Fruit fly (Drosophila melanogaster) S2 (cell line): ENCODE measurements around the gene Nmdar1.

Experiments used
- CG8478 ChIP-seq: fragments of >200 bp; optimal IDR thresholded peaks from 2 replicates; lab custom pipeline; 2018
- CTCF ChIP-seq, 2 experiments: fragments of >200 bp; optimal IDR thresholded peaks; 2 replicates each; lab custom pipeline; 2018

- TF ChIP-seq CTCF (optimal IDR thresholded peaks at IDR 0.05; lab: Kevin White, UChicago) (no peak), CG8478 (lab: Kevin White, UChicago) (no peak)
Measured at dm6 chr3R:5520566-5520965, 2.6 kb downstream of the Nmdar1 start.
